Fruit fly (Drosophila melanogaster) whole organism, prepupa: Measurements from ENCODE around the gene Gr93a.
A peak's percentile ranks its signal among the peaks of the same experiment; 100 is the strongest.

Experiments
- Blimp-1 ChIP-seq: fragments of 200-800 bp; sonication (Bioruptor generic); optimal IDR thresholded peaks from 3 replicates; lab custom pipeline; 2017; ENCODE audit warnings: missing biosample characterization, missing genetic modification characterization, mild to moderate bottlenecking, moderate library complexity, missing genetic modification reagents
- CG10631 ChIP-seq: fragments of 200-800 bp; sonication (Bioruptor generic); optimal IDR thresholded peaks from 2 replicates; lab custom pipeline; 2016; ENCODE audit warnings: missing biosample characterization, missing genetic modification characterization
- CG10669 ChIP-seq: fragments of 200-800 bp; sonication (Bioruptor generic); optimal IDR thresholded peaks from 3 replicates; lab custom pipeline; 2018; ENCODE audit warnings: missing biosample characterization, mild to moderate bottlenecking, missing genetic modification characterization, moderate library complexity
- CG11294 ChIP-seq: fragments of 200-800 bp; sonication (Bioruptor generic); IDR thresholded peaks from 2 replicates; pipeline ENCODE4 v1.3.6; 2022; ENCODE audit warnings: missing biosample characterization, missing genetic modification characterization
- CG11902 ChIP-seq: fragments of 200-800 bp; sonication (Bioruptor generic); optimal IDR thresholded peaks from 3 replicates; lab custom pipeline; 2016; ENCODE audit warnings: missing biosample characterization, missing genetic modification characterization
- CG15336 ChIP-seq: fragments of 200-800 bp; sonication (Bioruptor generic); IDR thresholded peaks from 2 replicates; pipeline ENCODE4 v1.3.6; 2022; ENCODE audit warnings: missing biosample characterization, missing genetic modification characterization
- CG16779 ChIP-seq: fragments of 200-800 bp; sonication (Bioruptor generic); optimal IDR thresholded peaks from 3 replicates; lab custom pipeline; 2017; ENCODE audit warnings: missing biosample characterization, mild to moderate bottlenecking, missing genetic modification characterization
- CG3032 ChIP-seq: fragments of 200-800 bp; optimal IDR thresholded peaks from 2 replicates; lab custom pipeline; 2019; ENCODE audit warnings: missing biosample characterization, mild to moderate bottlenecking, missing genetic modification characterization, moderate library complexity
- CG31627 ChIP-seq: fragments of 200-800 bp; sonication (Bioruptor generic); optimal IDR thresholded peaks from 3 replicates; lab custom pipeline; 2016; ENCODE audit warnings: missing biosample characterization, missing genetic modification characterization
- CG32006 ChIP-seq: fragments of 200-800 bp; sonication (Bioruptor generic); optimal IDR thresholded peaks from 3 replicates; lab custom pipeline; 2017; ENCODE audit warnings: missing biosample characterization, mild to moderate bottlenecking, missing genetic modification characterization
- CG34406 ChIP-seq: fragments of 200-800 bp; sonication (Bioruptor generic); optimal IDR thresholded peaks from 3 replicates; lab custom pipeline; 2016; ENCODE audit warnings: missing biosample characterization, missing genetic modification characterization
- CG3919 ChIP-seq: fragments of 200-800 bp; sonication (Bioruptor generic); optimal IDR thresholded peaks from 3 replicates; lab custom pipeline; 2016; ENCODE audit warnings: missing biosample characterization, missing genetic modification characterization
- CG6163 ChIP-seq: fragments of 200-800 bp; sonication (Bioruptor generic); IDR thresholded peaks from 3 replicates; pipeline ENCODE4 v1.3.6; 2022; ENCODE audit warnings: missing biosample characterization, missing genetic modification characterization
- CG6276 ChIP-seq: fragments of 200-800 bp; sonication (Bioruptor generic); optimal IDR thresholded peaks from 2 replicates; lab custom pipeline; 2017; ENCODE audit warnings: missing biosample characterization, mild to moderate bottlenecking, missing genetic modification characterization
- CG6808 ChIP-seq: fragments of 200-800 bp; sonication (Bioruptor generic); optimal IDR thresholded peaks from 3 replicates; lab custom pipeline; 2017; ENCODE audit warnings: missing biosample characterization, missing genetic modification characterization, mild to moderate bottlenecking, moderate library complexity, missing genetic modification reagents
- CG6854 ChIP-seq: fragments of 200-800 bp; sonication (Bioruptor generic); optimal IDR thresholded peaks from 2 replicates; lab custom pipeline; 2017; ENCODE audit warnings: missing biosample characterization, mild to moderate bottlenecking, missing genetic modification characterization
- CG7368 ChIP-seq: fragments of 200-800 bp; sonication (Bioruptor generic); optimal IDR thresholded peaks from 3 replicates; lab custom pipeline; 2016; ENCODE audit warnings: missing biosample characterization, missing genetic modification characterization
- CG8119 ChIP-seq: fragments of 200-800 bp; sonication (Bioruptor generic); IDR thresholded peaks from 3 replicates; pipeline ENCODE4 v1.3.6; 2022; ENCODE audit warnings: missing biosample characterization, missing genetic modification characterization
- CG8319 ChIP-seq: fragments of 200-800 bp; sonication (Bioruptor generic); optimal IDR thresholded peaks from 3 replicates; lab custom pipeline; 2016; ENCODE audit warnings: missing biosample characterization, missing genetic modification characterization
- CG8632 ChIP-seq: fragments of 200-800 bp; sonication (Bioruptor generic); optimal IDR thresholded peaks from 3 replicates; lab custom pipeline; 2016; ENCODE audit warnings: missing biosample characterization, missing genetic modification characterization
- CG9139 ChIP-seq: fragments of 200-800 bp; sonication (Bioruptor generic); optimal IDR thresholded peaks from 3 replicates; lab custom pipeline; 2017; ENCODE audit warnings: missing biosample characterization, mild to moderate bottlenecking, missing genetic modification characterization
- Eip75B ChIP-seq: fragments of 200-800 bp; sonication (Bioruptor generic); optimal IDR thresholded peaks from 3 replicates; lab custom pipeline; 2016; ENCODE audit warnings: missing biosample characterization, missing genetic modification characterization
- Ets21C ChIP-seq: fragments of 200-800 bp; sonication (Bioruptor generic); optimal IDR thresholded peaks from 3 replicates; lab custom pipeline; 2016; ENCODE audit warnings: missing biosample characterization, missing genetic modification characterization
- Ets96B ChIP-seq: fragments of 200-800 bp; optimal IDR thresholded peaks from 2 replicates; lab custom pipeline; 2019; ENCODE audit warnings: missing biosample characterization, mild to moderate bottlenecking, missing genetic modification characterization, moderate library complexity
- Gug ChIP-seq: fragments of 200-800 bp; sonication (Bioruptor generic); IDR thresholded peaks from 2 replicates; pipeline ENCODE4 v1.3.6; 2022; ENCODE audit warnings: missing biosample characterization, missing genetic modification characterization
- Hr39 ChIP-seq: fragments of 200-800 bp; sonication (Bioruptor generic); optimal IDR thresholded peaks from 2 replicates; lab custom pipeline; 2016; ENCODE audit warnings: missing biosample characterization, missing genetic modification characterization
- Lpt ChIP-seq: fragments of 200-800 bp; sonication (Bioruptor generic); optimal IDR thresholded peaks from 3 replicates; lab custom pipeline; 2016; ENCODE audit warnings: missing biosample characterization, missing genetic modification characterization
- Met ChIP-seq: fragments of 200-800 bp; sonication (Bioruptor generic); optimal IDR thresholded peaks from 3 replicates; lab custom pipeline; 2016; ENCODE audit warnings: missing biosample characterization, missing genetic modification characterization
- OdsH ChIP-seq: fragments of 200-800 bp; sonication (Bioruptor generic); optimal IDR thresholded peaks from 3 replicates; lab custom pipeline; 2016; ENCODE audit warnings: missing biosample characterization, missing genetic modification characterization
- Sox102F ChIP-seq: fragments of 200-800 bp; sonication (Bioruptor generic); optimal IDR thresholded peaks from 2 replicates; lab custom pipeline; 2016; ENCODE audit warnings: missing biosample characterization, mild to moderate bottlenecking, missing genetic modification characterization
- Sox14 ChIP-seq: fragments of 200-800 bp; sonication (Bioruptor generic); optimal IDR thresholded peaks from 3 replicates; lab custom pipeline; 2016; ENCODE audit warnings: missing biosample characterization, missing genetic modification characterization
- achi ChIP-seq: fragments of 200-800 bp; sonication (Bioruptor generic); optimal IDR thresholded peaks from 3 replicates; lab custom pipeline; 2016; ENCODE audit warnings: missing biosample characterization, missing genetic modification characterization
- dac ChIP-seq: fragments of 200-800 bp; sonication (Bioruptor generic); optimal IDR thresholded peaks from 2 replicates; lab custom pipeline; 2017; ENCODE audit warnings: missing biosample characterization, mild to moderate bottlenecking, missing genetic modification characterization
- dsx ChIP-seq: fragments of 200-800 bp; optimal IDR thresholded peaks from 3 replicates; lab custom pipeline; 2019; ENCODE audit warnings: missing biosample characterization, mild to moderate bottlenecking, missing genetic modification characterization, moderate library complexity; ENCODE audit not compliant: poor library complexity, severe bottlenecking
- eg ChIP-seq: fragments of 200-800 bp; sonication (Bioruptor generic); IDR thresholded peaks from 3 replicates; pipeline ENCODE4 v1.3.6; 2022; ENCODE audit warnings: missing biosample characterization, missing genetic modification characterization
- esn ChIP-seq: fragments of 200-800 bp; sonication (Bioruptor generic); optimal IDR thresholded peaks from 2 replicates; lab custom pipeline; 2016; ENCODE audit warnings: missing biosample characterization, mild to moderate bottlenecking, missing genetic modification characterization, moderate library complexity
- fd59A ChIP-seq: fragments of 200-800 bp; sonication (Bioruptor generic); optimal IDR thresholded peaks from 2 replicates; lab custom pipeline; 2017; ENCODE audit warnings: missing biosample characterization, mild to moderate bottlenecking, missing genetic modification characterization, missing genetic modification reagents
- fd85E ChIP-seq: fragments of 200-800 bp; sonication (Bioruptor generic); optimal IDR thresholded peaks from 3 replicates; lab custom pipeline; 2016; ENCODE audit warnings: missing biosample characterization, missing genetic modification characterization
- pdm3 ChIP-seq: fragments of 200-800 bp; sonication (Bioruptor generic); optimal IDR thresholded peaks from 3 replicates; lab custom pipeline; 2016; ENCODE audit warnings: missing biosample characterization, missing genetic modification characterization
- salr ChIP-seq, 2 experiments: fragments of 200-800 bp; sonication (Bioruptor generic); optimal IDR thresholded peaks; 3 replicates each; lab custom pipeline; 2016 to 2018; ENCODE audit warnings: missing biosample characterization in 2 of 2, missing genetic modification characterization in 2 of 2, mild to moderate bottlenecking in 1 of 2
- ss ChIP-seq, 2 experiments: fragments of 200-800 bp; sonication (Bioruptor generic); optimal IDR thresholded peaks; 2 replicates in 1 of 2; 3 replicates in 1 of 2; lab custom pipeline; 2017 to 2018; ENCODE audit warnings: mild to moderate bottlenecking in 2 of 2, missing biosample characterization in 2 of 2, missing genetic modification characterization in 2 of 2, moderate library complexity in 1 of 2
- svp ChIP-seq: fragments of 200-800 bp; sonication (Bioruptor generic); peaks from one replicate; lab custom pipeline; 2016; ENCODE audit warnings: missing biosample characterization, missing genetic modification characterization
- topi ChIP-seq: fragments of 200-800 bp; sonication (Bioruptor generic); optimal IDR thresholded peaks from 3 replicates; lab custom pipeline; 2016; ENCODE audit warnings: missing biosample characterization, missing genetic modification characterization
- vri ChIP-seq: fragments of 200-800 bp; sonication (Bioruptor generic); optimal IDR thresholded peaks from 3 replicates; lab custom pipeline; 2016; ENCODE audit warnings: missing biosample characterization, mild to moderate bottlenecking, missing genetic modification characterization

The Gr93a gene

DNA sequence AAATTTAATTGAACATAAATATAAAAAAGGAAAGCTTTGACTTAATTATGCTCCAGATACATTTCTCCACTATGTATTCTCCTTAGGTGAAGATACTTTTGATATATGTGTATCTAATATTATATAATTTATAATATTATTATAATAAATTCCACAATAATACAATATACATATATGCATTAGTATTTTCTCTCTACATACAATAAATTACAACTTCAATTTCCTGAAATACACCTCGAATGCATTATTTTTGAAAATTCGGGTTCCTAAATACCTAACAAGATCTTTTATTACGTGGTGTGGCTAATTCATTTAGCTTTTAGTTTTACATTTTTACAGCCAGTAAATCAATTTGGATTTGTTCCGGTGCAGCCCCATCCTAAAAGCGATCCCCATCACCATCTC is 2.0 kb upstream of the Gr93a start (continued):
- TF ChIP-seq CG6808 (peak; percentile 74), CG8319 (GFP tag; lab: Kevin White, UChicago) (no peak), OdsH (GFP tag; lab: Kevin White, UChicago) (peak; percentile 25), CG32006 (GFP tag; lab: Kevin White, UChicago) (peak; percentile 91), dsx (GFP tag; lab: Kevin White, UChicago) (peak; percentile 34), CG7368 (GFP tag; lab: Kevin White, UChicago) (no peak), svp (GFP tag; lab: Kevin White, UChicago) (no peak), salr (GFP tag; optimal IDR thresholded peaks at IDR 0.05; lab: Kevin White, UChicago) (peak in 1 of 2 experiments; percentile 70), CG10669 (GFP tag; lab: Kevin White, UChicago) (peak; percentile 68), CG6276 (GFP tag; lab: Kevin White, UChicago) (peak; percentile 82), esn (GFP tag; lab: Kevin White, UChicago) (no peak), topi (GFP tag; lab: Kevin White, UChicago) (no peak), CG8632 (GFP tag; lab: Kevin White, UChicago) (peak; percentile 37), CG11902 (GFP tag; lab: Kevin White, UChicago) (no peak), ss (GFP tag; optimal IDR thresholded peaks at IDR 0.05; lab: Kevin White, UChicago) (peak; percentile 62 to 66), Ets21C (GFP tag; lab: Kevin White, UChicago) (no peak), CG16779 (tag; lab: Kevin White, UChicago) (peak; percentile 25), fd59A (GFP tag; lab: Kevin White, UChicago) (peak; percentile 10)
- TF ChIP-seq, all 60 proteins: peak for 29

DNA sequence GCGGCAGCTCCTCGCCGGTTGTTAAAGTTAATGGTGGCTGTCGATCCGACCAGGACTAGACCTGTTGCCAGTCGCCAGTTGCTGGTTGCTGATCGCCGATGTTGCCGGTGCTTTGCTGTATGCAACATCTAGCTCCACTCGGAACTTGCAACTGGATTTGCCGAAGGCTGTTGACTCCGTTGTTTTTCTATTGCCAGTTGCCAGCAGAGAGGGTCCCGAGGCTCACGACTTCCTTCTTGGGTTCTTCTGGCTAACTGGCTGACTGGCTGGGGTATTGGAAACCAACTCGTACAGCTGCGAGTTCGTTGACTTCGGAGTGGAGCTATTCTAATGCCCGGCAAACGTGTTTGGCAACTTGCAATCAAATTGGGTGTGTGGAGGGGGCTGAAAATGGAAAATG is 1.3 kb upstream of the Gr93a start:
- TF ChIP-seq CG6163: 0 out of 3 replicates have a peak, but pooled peaks have one; percentile 10
- no peak for TF ChIP-seq CG31627 (GFP tag; lab: Kevin White, UChicago)
- no peak for TF ChIP-seq pdm3 (GFP tag; lab: Kevin White, UChicago)
- TF ChIP-seq Eip75B: no peak
- TF ChIP-seq svp (GFP tag; lab: Kevin White, UChicago): no peak
- no peak for TF ChIP-seq dac (GFP tag; lab: Kevin White, UChicago)
- TF ChIP-seq CG7368 (GFP tag; lab: Kevin White, UChicago): no peak
- no peak for TF ChIP-seq fd85E
- no peak for TF ChIP-seq Sox102F (GFP tag; lab: Kevin White, UChicago)
- TF ChIP-seq vri (GFP tag; lab: Kevin White, UChicago): no peak
- no peak for TF ChIP-seq Sox14 (GFP tag; lab: Kevin White, UChicago)
- TF ChIP-seq achi (GFP tag; lab: Kevin White, UChicago): no peak
- peak; percentile 13; the same call in 1 of the 2 replicates for TF ChIP-seq CG15336 (GFP tag; lab: Robert Waterston, UW)
- TF ChIP-seq CG11294: no peak
- no peak for TF ChIP-seq CG6276 (GFP tag; lab: Kevin White, UChicago)
- no peak for TF ChIP-seq topi (GFP tag; lab: Kevin White, UChicago)
- peak; percentile 6; the same call in 1 of the 3 replicates for TF ChIP-seq eg (GFP tag; lab: Robert Waterston, UW)
- TF ChIP-seq Ets96B: no peak
- TF ChIP-seq Lpt: peak; percentile 75
- no peak for TF ChIP-seq CG8319 (GFP tag; lab: Kevin White, UChicago)
- no peak for TF ChIP-seq CG10631 (GFP tag; lab: Kevin White, UChicago)

DNA sequence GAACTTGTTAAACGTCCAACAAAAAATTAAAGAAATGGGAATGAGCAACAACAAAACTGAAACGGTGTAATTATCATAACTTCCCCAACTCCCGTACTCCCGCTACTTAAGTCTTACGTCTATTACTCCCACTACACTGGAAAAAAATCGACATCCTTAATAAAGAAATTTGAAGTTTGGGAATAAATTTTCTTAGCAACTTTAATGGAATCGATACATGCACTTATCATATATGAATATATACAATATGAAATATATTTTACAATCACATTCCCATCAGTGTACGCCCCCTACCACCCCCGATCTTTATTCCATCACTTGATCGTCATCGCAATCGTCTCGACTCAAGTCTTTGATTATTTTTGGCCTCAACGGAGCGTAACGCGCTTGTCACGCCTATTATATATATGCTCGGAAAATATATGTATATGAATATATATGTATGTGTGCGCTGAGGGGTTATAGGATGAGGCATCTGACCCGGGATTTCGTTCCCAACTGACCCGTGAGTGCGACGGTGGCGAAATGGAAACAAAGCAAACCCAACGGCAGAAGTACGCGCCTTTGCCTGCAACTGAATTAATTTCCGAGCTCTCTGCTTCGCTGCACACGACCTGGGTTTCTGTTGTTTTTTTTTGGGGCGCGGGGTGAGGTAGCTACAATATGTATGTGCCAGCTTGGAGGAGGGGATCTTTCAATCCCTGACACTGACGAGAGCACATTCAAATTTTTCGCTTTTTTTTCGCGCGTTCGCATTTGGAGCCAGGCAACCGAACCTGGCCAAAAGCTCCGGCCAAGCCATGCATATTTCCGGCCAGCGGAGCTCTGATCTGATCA is 2.1 kb downstream of the Gr93a start:
- TF ChIP-seq OdsH (GFP tag; lab: Kevin White, UChicago) (peak; percentile 10), CG9139 (GFP tag; lab: Kevin White, UChicago) (no peak), CG34406 (peak; percentile 37), Blimp-1 (GFP tag; lab: Kevin White, UChicago) (no peak), CG6163 (no peak), fd85E (no peak), topi (GFP tag; lab: Kevin White, UChicago) (no peak), Eip75B (no peak), CG3032 (no peak), Met (peak; percentile 34), Hr39 (GFP tag; lab: Kevin White, UChicago) (no peak), Gug (GFP tag; lab: Robert Waterston, UW) (no peak), CG6276 (GFP tag; lab: Kevin White, UChicago) (no peak), achi (GFP tag; lab: Kevin White, UChicago) (peak; percentile 34), CG6854 (GFP tag; lab: Kevin White, UChicago) (no peak), CG3919 (GFP tag; lab: Kevin White, UChicago) (no peak), CG8119 (GFP tag; lab: Robert Waterston, UW) (0 out of 3 replicates have a peak, but pooled peaks have one; percentile 16), esn (GFP tag; lab: Kevin White, UChicago) (peak; percentile 22), ss (GFP tag; optimal IDR thresholded peaks at IDR 0.05; lab: Kevin White, UChicago) (no peak), CG16779 (tag; lab: Kevin White, UChicago) (no peak)
